Worm (Caenorhabditis elegans): ENCODE measurements around the gene hrg-9.

ce11 chrV:12949607-12950006 lies 13.5 kb downstream of the hrg-9 start, which contains the start of gene T16G1.13:
- TF ChIP-seq him-1 (tag; optimal IDR thresholded peaks at IDR 0.05) (no peak), W03F9.2 (tag; optimal IDR thresholded peaks at IDR 0.05) (no peak), dao-5 (tag; optimal IDR thresholded peaks at IDR 0.05) (no peak)
